Worm (Caenorhabditis elegans): ENCODE data around the gene F54F2.9.
A peak's percentile ranks its signal among the peaks of the same experiment; 100 is the strongest.

F54F2.9 gene

DNA sequence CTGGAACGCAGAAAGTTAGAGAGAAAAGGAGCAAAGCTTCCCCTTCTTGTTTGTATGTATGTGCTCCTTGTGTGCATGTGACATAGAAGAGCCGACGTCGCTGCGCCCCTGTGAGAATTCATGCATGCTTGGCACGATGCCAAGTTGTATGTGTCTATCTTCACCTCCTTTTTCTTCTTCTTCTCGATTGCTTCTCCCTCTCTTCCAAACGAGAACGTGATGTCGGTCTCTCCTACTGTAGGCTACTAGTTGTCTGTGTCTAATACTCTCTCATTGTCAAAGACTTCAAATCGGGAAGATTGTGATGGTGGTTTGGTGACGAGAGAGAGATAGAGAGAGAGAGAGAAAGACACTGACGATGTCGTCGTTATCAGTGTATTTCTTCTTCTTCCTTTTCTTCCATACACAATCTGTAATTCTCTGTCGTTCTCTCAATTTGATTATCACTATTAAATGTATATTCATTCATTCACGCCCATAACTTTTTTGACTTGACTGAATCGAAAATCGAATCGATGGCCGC is 29.8 kb downstream of the F54F2.9 start:
- TF ChIP-seq unc-62 (GFP tag; optimal IDR thresholded peaks at IDR 0.05) (no peak), blmp-1 (tag; optimal IDR thresholded peaks at IDR 0.05) (no peak), pha-4 (tag; optimal IDR thresholded peaks at IDR 0.05) (no peak), ceh-83 (GFP tag; optimal IDR thresholded peaks at IDR 0.05) (no peak), ham-2 (GFP tag; optimal IDR thresholded peaks at IDR 0.05) (no peak), nhr-76 (tag; optimal IDR thresholded peaks at IDR 0.05) (no peak), nhr-12 (tag; optimal IDR thresholded peaks at IDR 0.05) (no peak), snpc-4 (tag; optimal IDR thresholded peaks at IDR 0.05) (no peak), tbx-8 (GFP tag; optimal IDR thresholded peaks at IDR 0.05) (no peak), mab-5 (tag; optimal IDR thresholded peaks at IDR 0.05) (no peak), lin-32 (GFP tag; optimal IDR thresholded peaks at IDR 0.05) (no peak), sem-2 (GFP tag; optimal IDR thresholded peaks at IDR 0.05) (no peak), mep-1 (tag; optimal IDR thresholded peaks at IDR 0.05) (no peak), flh-1 (GFP tag; optimal IDR thresholded peaks at IDR 0.05) (no peak), mls-2 (tag; optimal IDR thresholded peaks at IDR 0.05) (no peak), ztf-11 (tag; optimal IDR thresholded peaks at IDR 0.05) (no peak), drap-1 (GFP tag; optimal IDR thresholded peaks at IDR 0.05) (peak; percentile 6), nhr-2 (tag; optimal IDR thresholded peaks at IDR 0.05) (no peak), lsy-2 (tag; optimal IDR thresholded peaks at IDR 0.05) (peak; percentile 62), ceh-43 (GFP tag; optimal IDR thresholded peaks at IDR 0.05) (no peak), zip-8 (tag; optimal IDR thresholded peaks at IDR 0.05) (no peak), unc-120 (tag; optimal IDR thresholded peaks at IDR 0.05; ENCODE audit: poor library complexity, severe bottlenecking) (no peak), nhr-28 (tag; optimal IDR thresholded peaks at IDR 0.05) (no peak), M03D4.4 (tag; optimal IDR thresholded peaks at IDR 0.05) (peak; percentile 25), elt-3 (tag; optimal IDR thresholded peaks at IDR 0.05) (peak; percentile 63), bed-3 (GFP tag; optimal IDR thresholded peaks at IDR 0.05) (no peak), hlh-1 (tag; optimal IDR thresholded peaks at IDR 0.05) (no peak), cnd-1 (tag; optimal IDR thresholded peaks at IDR 0.05) (no peak), sptf-1 (tag; optimal IDR thresholded peaks at IDR 0.05) (no peak), ceh-39 (tag; optimal IDR thresholded peaks at IDR 0.05) (no peak), unc-39 (tag; optimal IDR thresholded peaks at IDR 0.05) (no peak), elt-1 (tag; optimal IDR thresholded peaks at IDR 0.05; ENCODE audit: borderline replicate concordance, insufficient read depth) (peak; percentile 1), ces-1 (GFP tag; optimal IDR thresholded peaks at IDR 0.05) (peak; percentile 48), lin-13 (tag; optimal IDR thresholded peaks at IDR 0.05) (no peak), nhr-237 (tag; optimal IDR thresholded peaks at IDR 0.05) (no peak)

DNA sequence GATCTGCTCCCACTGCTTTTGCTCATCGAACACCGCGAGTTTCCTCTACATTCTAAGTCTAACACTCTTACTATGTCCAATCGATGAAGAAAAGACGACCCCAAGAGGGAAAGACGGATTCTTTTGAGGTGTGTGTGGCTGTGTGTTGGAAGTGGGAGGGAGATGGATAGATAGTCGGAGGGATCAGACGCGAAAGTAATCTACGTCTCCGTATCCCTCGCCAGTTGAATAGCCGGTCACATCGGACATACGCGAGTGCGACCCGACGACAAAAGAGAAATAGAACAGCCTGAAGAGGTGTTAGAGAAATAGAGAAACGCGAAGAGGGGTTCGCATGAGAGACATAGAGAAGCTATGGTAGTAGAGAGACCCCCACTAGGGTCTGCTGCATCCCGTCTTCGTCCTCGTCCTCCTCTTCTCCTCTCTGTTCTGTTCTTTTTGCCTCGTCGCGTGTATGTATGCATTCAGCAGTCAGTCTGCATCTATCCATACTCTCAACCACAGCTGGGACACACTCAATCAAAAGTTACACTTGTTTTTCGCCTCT is 31.4 kb downstream of the F54F2.9 start:
- TF ChIP-seq ham-2 (GFP tag; optimal IDR thresholded peaks at IDR 0.05) = peak; percentile 88
- no peak for TF ChIP-seq mab-5 (tag; optimal IDR thresholded peaks at IDR 0.05)
- peak; percentile 88 for TF ChIP-seq ceh-39 (tag; optimal IDR thresholded peaks at IDR 0.05)
- peak; percentile 77 for TF ChIP-seq ztf-11 (tag; optimal IDR thresholded peaks at IDR 0.05)
- peak; percentile 95 for TF ChIP-seq unc-62 (GFP tag; optimal IDR thresholded peaks at IDR 0.05)
- no peak for TF ChIP-seq flh-1 (GFP tag; optimal IDR thresholded peaks at IDR 0.05)
- TF ChIP-seq elt-3 (tag; optimal IDR thresholded peaks at IDR 0.05) = no peak
- peak; percentile 82 for TF ChIP-seq cnd-1 (tag; optimal IDR thresholded peaks at IDR 0.05)
- no peak for TF ChIP-seq nhr-12 (tag; optimal IDR thresholded peaks at IDR 0.05)
- TF ChIP-seq sem-2 (GFP tag; optimal IDR thresholded peaks at IDR 0.05) = no peak
- no peak for TF ChIP-seq elt-1 (tag; optimal IDR thresholded peaks at IDR 0.05; ENCODE audit: borderline replicate concordance, insufficient read depth)
- TF ChIP-seq ceh-43 (GFP tag; optimal IDR thresholded peaks at IDR 0.05) = no peak
- peak; percentile 15 for TF ChIP-seq nhr-28 (tag; optimal IDR thresholded peaks at IDR 0.05)
- TF ChIP-seq lin-32 (GFP tag; optimal IDR thresholded peaks at IDR 0.05) = no peak
- peak; percentile 57 for TF ChIP-seq ceh-83 (GFP tag; optimal IDR thresholded peaks at IDR 0.05)
- TF ChIP-seq nhr-76 (tag; optimal IDR thresholded peaks at IDR 0.05) = peak; percentile 4
- no peak for TF ChIP-seq tbx-8 (GFP tag; optimal IDR thresholded peaks at IDR 0.05)
- TF ChIP-seq blmp-1 (tag; optimal IDR thresholded peaks at IDR 0.05) = no peak
- peak; percentile 65 for TF ChIP-seq drap-1 (GFP tag; optimal IDR thresholded peaks at IDR 0.05)
- no peak for TF ChIP-seq snpc-4 (tag; optimal IDR thresholded peaks at IDR 0.05)
- peak; percentile 95 for TF ChIP-seq unc-120 (tag; optimal IDR thresholded peaks at IDR 0.05; ENCODE audit: poor library complexity, severe bottlenecking)
- peak; percentile 79 for TF ChIP-seq lsy-2 (tag; optimal IDR thresholded peaks at IDR 0.05)
- peak; percentile 67 for TF ChIP-seq mls-2 (tag; optimal IDR thresholded peaks at IDR 0.05)
- peak; percentile 65 for TF ChIP-seq nhr-237 (tag; optimal IDR thresholded peaks at IDR 0.05)
- TF ChIP-seq M03D4.4 (tag; optimal IDR thresholded peaks at IDR 0.05) = peak; percentile 41
- peak; percentile 84 for TF ChIP-seq lin-13 (tag; optimal IDR thresholded peaks at IDR 0.05)
- TF ChIP-seq zip-8 (tag; optimal IDR thresholded peaks at IDR 0.05) = no peak
- peak; percentile 66 for TF ChIP-seq hlh-1 (tag; optimal IDR thresholded peaks at IDR 0.05)
- peak; percentile 100 for TF ChIP-seq nhr-2 (tag; optimal IDR thresholded peaks at IDR 0.05)
- TF ChIP-seq bed-3 (GFP tag; optimal IDR thresholded peaks at IDR 0.05) = no peak
- TF ChIP-seq sptf-1 (tag; optimal IDR thresholded peaks at IDR 0.05) = peak; percentile 69
- no peak for TF ChIP-seq unc-39 (tag; optimal IDR thresholded peaks at IDR 0.05)
- TF ChIP-seq ces-1 (GFP tag; optimal IDR thresholded peaks at IDR 0.05) = peak; percentile 86
- TF ChIP-seq pha-4 (tag; optimal IDR thresholded peaks at IDR 0.05) = peak; percentile 90
- TF ChIP-seq mep-1 (tag; optimal IDR thresholded peaks at IDR 0.05) = peak; percentile 74
